Worm (Caenorhabditis elegans) whole organism, L2 larva: ENCODE measurements around the gene H10E21.5.

Experiments
- ZK546.5 ChIP-seq: sonication (generic microtip); optimal IDR thresholded peaks from 2 replicates; lab custom pipeline; 2017; ENCODE audit warnings: missing biosample characterization, missing genetic modification characterization
- ama-1 ChIP-seq: fragments of 150-350 bp; optimal IDR thresholded peaks from 2 replicates; lab custom pipeline; 2018; ENCODE audit warnings: inconsistent platforms
- blmp-1 ChIP-seq: sonication (generic microtip); optimal IDR thresholded peaks from 2 replicates; lab custom pipeline; 2017; ENCODE audit warnings: missing genetic modification characterization, mild to moderate bottlenecking, missing compliant biosample characterization, antibody characterized with exemption, moderate library complexity; ENCODE audit not compliant: insufficient read depth
- dmd-4 ChIP-seq: sonication (generic microtip); optimal IDR thresholded peaks from 2 replicates; lab custom pipeline; 2017; ENCODE audit warnings: missing biosample characterization, missing genetic modification characterization
- elt-3 ChIP-seq: sonication (generic microtip); optimal IDR thresholded peaks from 2 replicates; lab custom pipeline; 2017; ENCODE audit warnings: missing biosample characterization, missing genetic modification characterization
- lin-11 ChIP-seq: fragments of 150-350 bp; sonication (generic microtip); optimal IDR thresholded peaks from 2 replicates; lab custom pipeline; 2014; ENCODE audit warnings: missing biosample characterization, missing genetic modification characterization, inconsistent platforms, mixed read lengths
- nhr-10 ChIP-seq: sonication (generic microtip); optimal IDR thresholded peaks from 2 replicates; lab custom pipeline; 2017; ENCODE audit warnings: missing biosample characterization, missing genetic modification characterization
- nhr-25 ChIP-seq: fragments of 150-350 bp; sonication (generic microtip); optimal IDR thresholded peaks from 3 replicates; lab custom pipeline; 2014; ENCODE audit warnings: missing biosample characterization, missing genetic modification characterization
- nhr-6 ChIP-seq: fragments of 150-350 bp; optimal IDR thresholded peaks from 2 replicates; lab custom pipeline; 2014; ENCODE audit warnings: missing biosample characterization, missing genetic modification characterization
- ztf-4 ChIP-seq: fragments of 150-350 bp; optimal IDR thresholded peaks from 2 replicates; lab custom pipeline; 2014; ENCODE audit warnings: missing biosample characterization, missing genetic modification characterization

- no peak for TF ChIP-seq elt-3 (tag; lab: Kevin White, UChicago)
- TF ChIP-seq lin-11, result no peak
- TF ChIP-seq nhr-6 (tag; lab: Kevin White, UChicago), result no peak
- no peak for TF ChIP-seq nhr-25 (tag; lab: Kevin White, UChicago)
- TF ChIP-seq ama-1 (lab: Kevin White, UChicago), result no peak
- no peak for TF ChIP-seq ztf-4 (tag; lab: Kevin White, UChicago)
- TF ChIP-seq dmd-4, result no peak
- no peak for TF ChIP-seq blmp-1 (tag; lab: Kevin White, UChicago)
- TF ChIP-seq ZK546.5 (tag; lab: Kevin White, UChicago), result no peak
- TF ChIP-seq nhr-10 (tag; lab: Kevin White, UChicago), result no peak
Measured at ce11 chrIII:50418-50817, 26.7 kb upstream of the H10E21.5 start.
